Fruit fly (Drosophila melanogaster): ENCODE results near the gene shakB.

- TF ChIP-seq CG8478 (optimal IDR thresholded peaks at IDR 0.05) (no peak), psq (optimal IDR thresholded peaks at IDR 0.05) (no peak)
Observed at dm6 chrX:20756447-20756846, 170.4 kb downstream of the shakB start.

Measured in whole organism.